Fruit fly (Drosophila melanogaster) whole organism, embryonic: ENCODE results near the gene CG14984.

ENCODE experiments used
- Abd-B ChIP-seq: fragments of 200-800 bp; sonication (Bioruptor generic); optimal IDR thresholded peaks from 2 replicates; lab custom pipeline; 2018; ENCODE audit warnings: missing biosample characterization, mild to moderate bottlenecking, missing genetic modification characterization, moderate library complexity
- BEAF-32 ChIP-seq: fragments of 200-800 bp; sonication (Bioruptor generic); optimal IDR thresholded peaks from 3 replicates; lab custom pipeline; 2017; ENCODE audit warnings: missing biosample characterization, missing genetic modification characterization, mild to moderate bottlenecking, moderate library complexity, missing genetic modification reagents
- CG10565 ChIP-seq: fragments of 200-800 bp; sonication (Bioruptor generic); optimal IDR thresholded peaks from 3 replicates; lab custom pipeline; 2016; ENCODE audit warnings: missing biosample characterization, mild to moderate bottlenecking, missing genetic modification characterization
- CG10959 ChIP-seq: fragments of 200-800 bp; sonication (Bioruptor generic); IDR thresholded peaks from 2 replicates; pipeline ENCODE4 v1.3.6; 2022; ENCODE audit warnings: missing biosample characterization, missing genetic modification characterization
- CG11247 ChIP-seq: fragments of 200-800 bp; sonication (Bioruptor generic); IDR thresholded peaks from 2 replicates; pipeline ENCODE4 v1.3.6; 2022; ENCODE audit warnings: missing biosample characterization, missing genetic modification characterization
- CG11560 ChIP-seq: fragments of 200-800 bp; sonication (Bioruptor generic); IDR thresholded peaks from 3 replicates; pipeline ENCODE4 v1.3.6; 2022; ENCODE audit warnings: missing biosample characterization, missing genetic modification characterization
- CG1529 ChIP-seq: fragments of 200-800 bp; sonication (Bioruptor generic); optimal IDR thresholded peaks from 3 replicates; lab custom pipeline; 2018; ENCODE audit warnings: missing biosample characterization, missing genetic modification characterization
- CG1647 ChIP-seq: fragments of 200-800 bp; sonication (Bioruptor generic); optimal IDR thresholded peaks from 3 replicates; lab custom pipeline; 2016; ENCODE audit warnings: missing biosample characterization, missing genetic modification characterization
- CG17186 ChIP-seq: fragments of 200-800 bp; sonication (Bioruptor generic); optimal IDR thresholded peaks from 3 replicates; lab custom pipeline; 2017; ENCODE audit warnings: missing biosample characterization, missing genetic modification reagents, missing genetic modification characterization
- CG17328 ChIP-seq: fragments of 200-800 bp; sonication (Bioruptor generic); IDR thresholded peaks from 2 replicates; pipeline ENCODE4 v1.3.6; 2022; ENCODE audit warnings: missing biosample characterization, missing genetic modification characterization
- CG17912 ChIP-seq: fragments of 200-800 bp; sonication (Bioruptor generic); optimal IDR thresholded peaks from 2 replicates; lab custom pipeline; 2018; ENCODE audit warnings: missing biosample characterization, mild to moderate bottlenecking, missing genetic modification characterization
- CG18599 ChIP-seq: fragments of 200-800 bp; sonication (Bioruptor generic); optimal IDR thresholded peaks from 3 replicates; lab custom pipeline; 2017; ENCODE audit warnings: missing biosample characterization, missing genetic modification characterization, mild to moderate bottlenecking, moderate library complexity, missing genetic modification reagents
- CG31224 ChIP-seq: fragments of 200-800 bp; sonication (Bioruptor generic); IDR thresholded peaks from 2 replicates; pipeline ENCODE4 v1.3.6; 2022; ENCODE audit warnings: missing biosample characterization, missing genetic modification characterization
- CG32532 ChIP-seq: fragments of 200-800 bp; sonication (Bioruptor generic); IDR thresholded peaks from 2 replicates; pipeline ENCODE4 v1.3.6; 2022; ENCODE audit warnings: missing biosample characterization, missing genetic modification characterization
- CG33557 ChIP-seq: fragments of 200-800 bp; sonication (Bioruptor generic); optimal IDR thresholded peaks from 2 replicates; lab custom pipeline; 2019; ENCODE audit warnings: missing biosample characterization, mild to moderate bottlenecking, missing genetic modification characterization, moderate library complexity
- CG4282 ChIP-seq: fragments of 200-800 bp; sonication (Bioruptor generic); optimal IDR thresholded peaks from 2 replicates; lab custom pipeline; 2016; ENCODE audit warnings: missing biosample characterization, missing genetic modification characterization
- CG4328 ChIP-seq: fragments of 200-800 bp; sonication (Bioruptor generic); optimal IDR thresholded peaks from 3 replicates; lab custom pipeline; 2017; ENCODE audit warnings: missing biosample characterization, missing genetic modification reagents, missing genetic modification characterization
- CG4730 ChIP-seq: fragments of 200-800 bp; sonication (Bioruptor generic); IDR thresholded peaks from 2 replicates; pipeline ENCODE4 v1.3.6; 2022; ENCODE audit warnings: missing biosample characterization, missing genetic modification characterization
- CG5180 ChIP-seq: fragments of 200-800 bp; sonication (Bioruptor generic); optimal IDR thresholded peaks from 3 replicates; lab custom pipeline; 2017; ENCODE audit warnings: missing biosample characterization, missing genetic modification characterization, mild to moderate bottlenecking, moderate library complexity, missing genetic modification reagents
- CG6272 ChIP-seq: fragments of 200-800 bp; sonication (Bioruptor generic); IDR thresholded peaks from 2 replicates; pipeline ENCODE4 v1.3.6; 2022; ENCODE audit warnings: missing biosample characterization, missing genetic modification characterization
- CG7372 ChIP-seq: fragments of 200-800 bp; sonication (Bioruptor generic); IDR thresholded peaks from 2 replicates; pipeline ENCODE4 v1.3.6; 2022; ENCODE audit warnings: missing biosample characterization, missing genetic modification characterization
- CG8290 ChIP-seq, 3 experiments: fragments of 200-800 bp; sonication (Bioruptor generic); optimal IDR thresholded peaks; 2 replicates each; lab custom pipeline; 2016 to 2019; ENCODE audit warnings: missing biosample characterization in 3 of 3, missing genetic modification characterization in 3 of 3, mild to moderate bottlenecking in 2 of 3, moderate library complexity in 1 of 3
- CHES-1-like ChIP-seq: fragments of 200-800 bp; sonication (Bioruptor generic); optimal IDR thresholded peaks from 2 replicates; lab custom pipeline; 2016; ENCODE audit warnings: missing biosample characterization, missing genetic modification characterization
- CTCF ChIP-seq: fragments of 200-800 bp; sonication (Bioruptor generic); optimal IDR thresholded peaks from 2 replicates; lab custom pipeline; 2017; ENCODE audit warnings: missing biosample characterization, mild to moderate bottlenecking, missing genetic modification characterization, moderate library complexity
- D19A ChIP-seq: fragments of 200-800 bp; optimal IDR thresholded peaks from 3 replicates; lab custom pipeline; 2019; ENCODE audit warnings: missing biosample characterization, mild to moderate bottlenecking, missing genetic modification characterization, moderate library complexity
- Dad ChIP-seq: fragments of 200-800 bp; sonication (Bioruptor generic); optimal IDR thresholded peaks from 3 replicates; lab custom pipeline; 2016; ENCODE audit warnings: missing biosample characterization, missing genetic modification characterization
- Dip2 ChIP-seq: fragments of 200-800 bp; sonication (Bioruptor generic); IDR thresholded peaks from 2 replicates; pipeline ENCODE4 v1.3.6; 2022; ENCODE audit warnings: missing biosample characterization, missing genetic modification characterization
- HLH4C ChIP-seq: fragments of 200-800 bp; sonication (Bioruptor generic); IDR thresholded peaks from 3 replicates; pipeline ENCODE4 v1.3.6; 2022; ENCODE audit warnings: missing biosample characterization, missing genetic modification characterization; ENCODE audit not compliant: partially characterized antibody
- Hmr ChIP-seq: fragments of 200-800 bp; sonication (Bioruptor generic); optimal IDR thresholded peaks from 3 replicates; lab custom pipeline; 2017; ENCODE audit warnings: mild to moderate bottlenecking, missing biosample characterization, missing genetic modification reagents, missing genetic modification characterization
- Hr78 ChIP-seq, 2 experiments: fragments of 200-800 bp in 1 of 2; fragments of >200 bp in 1 of 2; sonication (Bioruptor generic) in 1 of 2; optimal IDR thresholded peaks; 2 replicates each; lab custom pipeline; 2017 to 2019; ENCODE audit warnings: missing biosample characterization in 2 of 2, missing genetic modification characterization in 2 of 2, mild to moderate bottlenecking in 1 of 2, moderate library complexity in 1 of 2
- Myb ChIP-seq: fragments of 200-800 bp; sonication (Bioruptor generic); optimal IDR thresholded peaks from 2 replicates; lab custom pipeline; 2016; ENCODE audit warnings: missing biosample characterization, missing genetic modification characterization
- Oli ChIP-seq: fragments of 200-800 bp; sonication (Bioruptor generic); optimal IDR thresholded peaks from 2 replicates; lab custom pipeline; 2018; ENCODE audit warnings: missing biosample characterization, mild to moderate bottlenecking, missing genetic modification characterization, moderate library complexity
- Optix ChIP-seq: fragments of 200-800 bp; sonication (Bioruptor generic); IDR thresholded peaks from 3 replicates; pipeline ENCODE4 v1.3.6; 2022; ENCODE audit warnings: missing biosample characterization, missing genetic modification characterization
- ac ChIP-seq: fragments of 200-800 bp; sonication (Bioruptor generic); optimal IDR thresholded peaks from 3 replicates; lab custom pipeline; 2017; ENCODE audit warnings: missing biosample characterization, mild to moderate bottlenecking, missing genetic modification characterization
- al ChIP-seq: fragments of 200-800 bp; sonication (Bioruptor generic); IDR thresholded peaks from 2 replicates; pipeline ENCODE4 v1.3.6; 2022; ENCODE audit warnings: missing biosample characterization, missing genetic modification characterization
- crc ChIP-seq: fragments of 200-800 bp; sonication (Bioruptor generic); optimal IDR thresholded peaks from 2 replicates; lab custom pipeline; 2016; ENCODE audit warnings: missing biosample characterization, missing genetic modification characterization
- esg ChIP-seq: fragments of 200-800 bp; sonication (Bioruptor generic); conservative IDR thresholded peaks from 2 replicates; pipeline ENCODE4 v1.3.6; 2022; ENCODE audit warnings: missing biosample characterization, missing genetic modification characterization
- eyg ChIP-seq: fragments of 200-800 bp; sonication (Bioruptor generic); optimal IDR thresholded peaks from 3 replicates; lab custom pipeline; 2016; ENCODE audit warnings: missing biosample characterization, missing genetic modification characterization
- fru ChIP-seq: fragments of >200 bp; optimal IDR thresholded peaks from 2 replicates; lab custom pipeline; 2017
- grn ChIP-seq: fragments of 200-800 bp; sonication (Bioruptor generic); optimal IDR thresholded peaks from 3 replicates; lab custom pipeline; 2017; ENCODE audit warnings: missing biosample characterization, missing genetic modification characterization
- inv ChIP-seq: fragments of 200-800 bp; sonication (Bioruptor generic); IDR thresholded peaks from 2 replicates; pipeline ENCODE4 v1.3.6; 2022; ENCODE audit warnings: missing biosample characterization, missing genetic modification characterization; ENCODE audit not compliant: partially characterized antibody
- nmo ChIP-seq: fragments of 200-800 bp; sonication (Bioruptor generic); optimal IDR thresholded peaks from 2 replicates; lab custom pipeline; 2018; ENCODE audit warnings: missing biosample characterization, mild to moderate bottlenecking, missing genetic modification characterization, moderate library complexity
- otp ChIP-seq: fragments of 200-800 bp; sonication (Bioruptor generic); IDR thresholded peaks from 3 replicates; pipeline ENCODE4, ENCODE4 v1.3.6; 2022; ENCODE audit warnings: missing biosample characterization, missing genetic modification characterization
- repo ChIP-seq: fragments of 200-800 bp; sonication (Bioruptor generic); optimal IDR thresholded peaks from 2 replicates; lab custom pipeline; 2016; ENCODE audit warnings: missing biosample characterization, missing genetic modification characterization
- sima ChIP-seq: fragments of 200-800 bp; sonication (Bioruptor generic); optimal IDR thresholded peaks from 2 replicates; lab custom pipeline; 2016; ENCODE audit warnings: missing biosample characterization, missing genetic modification characterization
- sob ChIP-seq: fragments of 200-800 bp; sonication (Bioruptor generic); IDR thresholded peaks from 2 replicates; pipeline ENCODE4 v1.3.6; 2022; ENCODE audit warnings: missing biosample characterization, missing genetic modification characterization
- tio ChIP-seq: fragments of 200-800 bp; sonication (Bioruptor generic); optimal IDR thresholded peaks from 2 replicates; lab custom pipeline; 2017; ENCODE audit warnings: missing biosample characterization, missing genetic modification characterization, inconsistent platforms
- trem ChIP-seq: fragments of 200-800 bp; optimal IDR thresholded peaks from 3 replicates; lab custom pipeline; 2019; ENCODE audit warnings: missing biosample characterization, mild to moderate bottlenecking, missing genetic modification characterization, moderate library complexity
- ttk ChIP-seq: fragments of 200-800 bp; sonication (Bioruptor generic); IDR thresholded peaks from 2 replicates; pipeline ENCODE4 v2.1.2; 2022; ENCODE audit warnings: missing biosample characterization, missing genetic modification characterization
- zfh2 ChIP-seq: fragments of 200-800 bp; sonication (Bioruptor generic); optimal IDR thresholded peaks from 2 replicates; lab custom pipeline; 2016; ENCODE audit warnings: missing biosample characterization, missing genetic modification characterization

Gene CG14984

DNA sequence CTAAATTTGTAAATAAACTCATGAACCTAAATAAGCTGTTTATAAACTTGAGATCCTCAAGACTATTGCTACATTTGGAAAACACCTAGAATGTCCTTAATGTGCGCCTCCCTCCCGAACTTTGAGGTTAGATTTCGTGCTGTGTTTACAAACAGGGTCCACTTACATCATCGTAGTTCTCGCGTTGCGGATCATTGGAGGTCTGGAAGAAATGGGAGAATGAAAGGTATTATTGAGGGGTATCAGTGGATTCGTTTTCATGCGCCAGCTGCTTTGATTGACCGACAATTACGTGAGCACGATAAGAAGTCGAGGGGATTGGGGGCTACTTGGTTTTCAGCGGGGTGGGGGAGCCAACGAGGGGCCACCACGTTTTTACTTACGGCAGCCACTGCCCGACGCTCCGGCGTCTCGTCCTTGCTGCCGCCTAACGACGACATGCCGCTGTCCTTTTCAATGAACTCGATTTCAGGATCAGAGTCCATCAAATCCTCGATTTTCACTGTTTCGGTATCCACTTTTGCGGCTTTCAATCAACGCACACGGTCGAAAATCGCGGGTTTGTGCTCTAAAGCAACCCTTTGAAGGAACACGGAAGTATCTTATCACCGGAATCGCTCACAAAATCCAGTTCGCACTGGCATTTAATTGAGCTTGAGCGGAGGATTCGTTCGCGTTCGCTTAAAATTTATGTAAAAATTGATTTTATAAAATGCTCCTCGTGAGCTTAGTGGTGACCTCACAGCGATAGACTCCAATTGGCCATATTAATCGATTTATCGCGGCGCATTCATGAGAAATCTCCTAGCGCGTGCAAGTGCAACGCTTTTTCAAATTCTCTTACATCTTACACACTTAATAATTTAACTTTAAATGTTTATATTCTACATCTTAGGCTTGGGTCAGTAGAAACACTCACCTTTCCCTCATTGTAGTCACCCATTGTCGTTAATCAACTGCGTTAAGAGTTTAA lies 43.2 kb downstream of the CG14984 start (continued):
- no peak for TF ChIP-seq Dad (GFP tag; lab: Kevin White, UChicago)
- TF ChIP-seq CG11560 (tag; lab: Robert Waterston, UW) = no peak
- no peak for TF ChIP-seq Abd-B (GFP tag; lab: Kevin White, UChicago)
- TF ChIP-seq al (GFP tag; lab: Robert Waterston, UW) = no peak
- TF ChIP-seq zfh2 = no peak
- TF ChIP-seq CG17328 (GFP tag; lab: Robert Waterston, UW) = no peak
- no peak for TF ChIP-seq Hmr (GFP tag; lab: Kevin White, UChicago)
- no peak for TF ChIP-seq Dip2 (GFP tag; lab: Robert Waterston, UW)
- peak; percentile 99 for TF ChIP-seq Myb (GFP tag; lab: Kevin White, UChicago)
- no peak for TF ChIP-seq grn (GFP tag; lab: Kevin White, UChicago)
- no peak for TF ChIP-seq tio (GFP tag; lab: Kevin White, UChicago)
- no peak for TF ChIP-seq CG4730 (GFP tag; lab: Robert Waterston, UW)
- no peak for TF ChIP-seq CG8290 (GFP tag; optimal IDR thresholded peaks at IDR 0.05; lab: Kevin White, UChicago)
- TF ChIP-seq CG8290 (tag; optimal IDR thresholded peaks at IDR 0.05; lab: Kevin White, UChicago) = no peak
- TF ChIP-seq crc (GFP tag; lab: Kevin White, UChicago) = no peak
- no peak for TF ChIP-seq ttk (GFP tag; lab: Robert Waterston, UW)
- no peak for TF ChIP-seq D19A (tag; lab: Kevin White, UChicago)
- no peak for TF ChIP-seq CG1529 (GFP tag; lab: Kevin White, UChicago)
- TF ChIP-seq CG7372 (GFP tag; lab: Robert Waterston, UW) = no peak
- TF ChIP-seq sima (GFP tag; lab: Kevin White, UChicago) = no peak
- no peak for TF ChIP-seq Optix (GFP tag; lab: Robert Waterston, UW)
- TF ChIP-seq CG17912 (GFP tag; lab: Kevin White, UChicago) = no peak
- no peak for TF ChIP-seq CG4282 (GFP tag; lab: Kevin White, UChicago)
- TF ChIP-seq CG5180 (GFP tag; lab: Kevin White, UChicago) = no peak
- TF ChIP-seq CG17186 (GFP tag; lab: Kevin White, UChicago) = no peak
- TF ChIP-seq CTCF (GFP tag; lab: Kevin White, UChicago) = no peak
- TF ChIP-seq CG4328 (GFP tag; lab: Kevin White, UChicago) = no peak
- no peak for TF ChIP-seq repo (GFP tag; lab: Kevin White, UChicago)
- no peak for TF ChIP-seq CG6272 (GFP tag; lab: Robert Waterston, UW)
- no peak for TF ChIP-seq CG18599 (GFP tag; lab: Kevin White, UChicago)
- TF ChIP-seq CG31224 = no peak
- TF ChIP-seq CG33557 (GFP tag; lab: Kevin White, UChicago) = no peak
- no peak for TF ChIP-seq otp
- no peak for TF ChIP-seq ac
- no peak for TF ChIP-seq Oli (tag; lab: Kevin White, UChicago)
- no peak for TF ChIP-seq CG10565 (GFP tag; lab: Kevin White, UChicago)
- no peak for TF ChIP-seq CG32532 (GFP tag; lab: Robert Waterston, UW)
- TF ChIP-seq inv (GFP tag; lab: Robert Waterston, UW) = peak; percentile 45; the same call in 1 of the 2 replicates
- no peak for TF ChIP-seq CG1647 (GFP tag; lab: Kevin White, UChicago)
- TF ChIP-seq CG11247 = no peak
- TF ChIP-seq Hr78 (GFP tag; optimal IDR thresholded peaks at IDR 0.05; lab: Kevin White, UChicago) = no peak
- TF ChIP-seq CHES-1-like (GFP tag; lab: Kevin White, UChicago) = peak; percentile 2
- TF ChIP-seq nmo (GFP tag; lab: Kevin White, UChicago) = no peak
- peak; percentile 8; the same call in 1 of the 2 replicates for TF ChIP-seq sob (GFP tag; lab: Robert Waterston, UW)
- TF ChIP-seq trem (tag; lab: Kevin White, UChicago) = peak; percentile 44
- no peak for TF ChIP-seq esg (GFP tag; lab: Robert Waterston, UW)
- TF ChIP-seq HLH4C (GFP tag; lab: Robert Waterston, UW) = peak; percentile 64; the same call in 2 of the 3 replicates
- no peak for TF ChIP-seq fru (lab: Kevin White, UChicago)
- peak; percentile 74 for TF ChIP-seq BEAF-32 (GFP tag; lab: Kevin White, UChicago)
- no peak for TF ChIP-seq CG10959 (GFP tag; lab: Robert Waterston, UW)
- TF ChIP-seq eyg (GFP tag; lab: Kevin White, UChicago) = no peak
